Worm (Caenorhabditis elegans) whole organism, young adult: ENCODE measurements around the gene F35C11.5.

Source experiments
- B0035.1 ChIP-seq: sonication (generic microtip); optimal IDR thresholded peaks from 2 replicates; lab custom pipeline; 2016; ENCODE audit warnings: missing genetic modification characterization, mild to moderate bottlenecking, missing compliant biosample characterization, missing genotype, missing genetic modification reagents
- B0261.1 ChIP-seq: sonication (generic microtip); optimal IDR thresholded peaks from 2 replicates; lab custom pipeline; 2016; ENCODE audit warnings: mild to moderate bottlenecking, missing genetic modification characterization, moderate library complexity, missing compliant biosample characterization
- B0336.3 ChIP-seq: fragments of 200-800 bp; sonication (Bioruptor generic); IDR thresholded peaks from 2 replicates; pipeline ENCODE4 v1.3.6; 2022; ENCODE audit warnings: missing genetic modification characterization, missing compliant biosample characterization
- D2030.7 ChIP-seq: fragments of 200-800 bp; sonication (Bioruptor generic); IDR thresholded peaks from 2 replicates; pipeline ENCODE4 v1.3.6; 2022; ENCODE audit warnings: missing genetic modification reagents, missing genetic modification characterization, missing compliant biosample characterization
- F23B12.7 ChIP-seq: sonication (generic microtip); optimal IDR thresholded peaks from 2 replicates; lab custom pipeline; 2017; ENCODE audit warnings: missing genetic modification characterization, mild to moderate bottlenecking, missing compliant biosample characterization, antibody characterized with exemption, moderate library complexity; ENCODE audit not compliant: insufficient read depth
- F33H1.4 ChIP-seq: fragments of 200-800 bp; sonication (Bioruptor generic); IDR thresholded peaks from 2 replicates; pipeline ENCODE4 v1.3.6; 2022; ENCODE audit warnings: missing genetic modification reagents, missing genetic modification characterization, missing compliant biosample characterization
- F55B11.4 ChIP-seq: sonication (generic microtip); optimal IDR thresholded peaks from 2 replicates; lab custom pipeline; 2016; ENCODE audit warnings: missing compliant biosample characterization, missing genetic modification characterization, borderline replicate concordance; ENCODE audit not compliant: insufficient read depth
- F57A8.1 ChIP-seq: fragments of 200-800 bp; sonication (Bioruptor generic); optimal IDR thresholded peaks from 2 replicates; lab custom pipeline; 2018; ENCODE audit warnings: mild to moderate bottlenecking, missing genetic modification characterization, moderate library complexity, missing compliant biosample characterization
- Y56A3A.18 ChIP-seq: fragments of 200-800 bp; sonication (Bioruptor generic); IDR thresholded peaks from 2 replicates; pipeline ENCODE4 v1.3.6; 2022; ENCODE audit warnings: missing genetic modification reagents, missing genetic modification characterization, missing compliant biosample characterization
- Y95B8A.8 ChIP-seq: fragments of 200-800 bp; sonication (Bioruptor generic); IDR thresholded peaks from 2 replicates; pipeline ENCODE4 v1.3.6; 2022; ENCODE audit warnings: missing genetic modification reagents, missing genetic modification characterization, missing compliant biosample characterization
- akir-1 ChIP-seq: fragments of 200-800 bp; sonication (Bioruptor generic); optimal IDR thresholded peaks from 2 replicates; lab custom pipeline; 2018; ENCODE audit warnings: mild to moderate bottlenecking, missing genetic modification characterization, moderate library complexity, missing compliant biosample characterization
- attf-6 ChIP-seq: fragments of 200-800 bp; sonication (Bioruptor generic); IDR thresholded peaks from 2 replicates; pipeline ENCODE4 v1.3.6; 2022; ENCODE audit warnings: missing genetic modification reagents, missing genetic modification characterization, missing compliant biosample characterization
- bed-1 ChIP-seq: fragments of 200-800 bp; sonication (Bioruptor generic); IDR thresholded peaks from 2 replicates; pipeline ENCODE4 v1.3.6; 2022; ENCODE audit warnings: missing genetic modification reagents, missing genetic modification characterization, missing compliant biosample characterization
- bed-2 ChIP-seq: fragments of 200-800 bp; sonication (Bioruptor generic); IDR thresholded peaks from 2 replicates; pipeline ENCODE4 v1.3.6; 2022; ENCODE audit warnings: missing genetic modification reagents, missing genetic modification characterization, missing compliant biosample characterization
- cebp-2 ChIP-seq: fragments of 200-800 bp; sonication (Bioruptor generic); IDR thresholded peaks from 2 replicates; pipeline ENCODE4 v1.3.6; 2022; ENCODE audit warnings: missing genetic modification characterization, missing compliant biosample characterization
- ceh-40 ChIP-seq: fragments of 200-800 bp; sonication (Bioruptor generic); IDR thresholded peaks from 2 replicates; pipeline ENCODE4 v1.3.6; 2022; ENCODE audit warnings: missing genetic modification characterization, missing compliant biosample characterization
- chd-7 ChIP-seq: sonication (generic microtip); optimal IDR thresholded peaks from 2 replicates; lab custom pipeline; 2016; ENCODE audit warnings: mild to moderate bottlenecking, missing genetic modification characterization, moderate library complexity, missing compliant biosample characterization
- dpl-1 ChIP-seq: fragments of 150-350 bp; optimal IDR thresholded peaks from 2 replicates; lab custom pipeline; 2014; ENCODE audit warnings: missing biosample characterization, missing genetic modification reagents, missing genetic modification characterization
- ets-4 ChIP-seq: fragments of 200-800 bp; sonication (Bioruptor generic); optimal IDR thresholded peaks from 2 replicates; lab custom pipeline; 2018; ENCODE audit warnings: mild to moderate bottlenecking, missing genetic modification characterization, missing compliant biosample characterization
- fkh-3 ChIP-seq: sonication (generic microtip); optimal IDR thresholded peaks from 2 replicates; lab custom pipeline; 2016; ENCODE audit warnings: mild to moderate bottlenecking, missing genetic modification characterization, missing compliant biosample characterization
- him-1 ChIP-seq: sonication (generic microtip); optimal IDR thresholded peaks from 2 replicates; lab custom pipeline; 2016; ENCODE audit warnings: missing genotype, missing genetic modification reagents, missing genetic modification characterization, missing compliant biosample characterization
- hmg-1.2 ChIP-seq: fragments of 200-800 bp; sonication (Bioruptor generic); IDR thresholded peaks from 2 replicates; pipeline ENCODE4 v1.3.6; 2022; ENCODE audit warnings: missing genetic modification reagents, missing genetic modification characterization, missing compliant biosample characterization
- hmg-20 ChIP-seq: fragments of 200-800 bp; sonication (Bioruptor generic); IDR thresholded peaks from 2 replicates; pipeline ENCODE4 v1.3.6; 2022; ENCODE audit warnings: missing genetic modification reagents, missing genetic modification characterization, missing compliant biosample characterization
- hrde-1 ChIP-seq: sonication (generic microtip); optimal IDR thresholded peaks from 2 replicates; lab custom pipeline; 2016; ENCODE audit warnings: missing genetic modification characterization, mild to moderate bottlenecking, missing compliant biosample characterization, moderate library complexity, missing genotype, missing genetic modification reagents, borderline replicate concordance
- lag-1 ChIP-seq: fragments of 200-800 bp; sonication (Bioruptor generic); IDR thresholded peaks from 2 replicates; pipeline ENCODE4 v1.3.6; 2022; ENCODE audit warnings: missing genetic modification reagents, missing genetic modification characterization, missing compliant biosample characterization
- lin-54 ChIP-seq: fragments of 200-800 bp; sonication (Bioruptor generic); optimal IDR thresholded peaks from 2 replicates; lab custom pipeline; 2018; ENCODE audit warnings: mild to moderate bottlenecking, missing genetic modification characterization, missing compliant biosample characterization
- lir-1 ChIP-seq: fragments of 200-800 bp; sonication (Bioruptor generic); conservative IDR thresholded peaks from 2 replicates; pipeline ENCODE4 v1.3.6; 2022; ENCODE audit warnings: missing genetic modification reagents, missing genetic modification characterization, missing compliant biosample characterization
- lsl-1 ChIP-seq: fragments of 200-800 bp; sonication (Bioruptor generic); optimal IDR thresholded peaks from 2 replicates; lab custom pipeline; 2018; ENCODE audit warnings: mild to moderate bottlenecking, missing genetic modification characterization, moderate library complexity, missing compliant biosample characterization
- lsy-27 ChIP-seq: sonication (generic microtip); optimal IDR thresholded peaks from 2 replicates; lab custom pipeline; 2017; ENCODE audit warnings: missing genetic modification characterization, mild to moderate bottlenecking, missing compliant biosample characterization, antibody characterized with exemption, missing genotype, borderline replicate concordance; ENCODE audit not compliant: insufficient read depth
- madf-10 ChIP-seq: sonication (generic microtip); optimal IDR thresholded peaks from 2 replicates; lab custom pipeline; 2016; ENCODE audit warnings: mild to moderate bottlenecking, missing genetic modification characterization, missing compliant biosample characterization
- madf-6 ChIP-seq: fragments of 200-800 bp; sonication (Bioruptor generic); IDR thresholded peaks from 2 replicates; pipeline ENCODE4 v1.3.6; 2022; ENCODE audit warnings: missing genetic modification reagents, missing genetic modification characterization, missing compliant biosample characterization
- mcd-1 ChIP-seq: fragments of 200-800 bp; sonication (Bioruptor generic); IDR thresholded peaks from 2 replicates; pipeline ENCODE4 v1.3.6; 2022; ENCODE audit warnings: missing genetic modification reagents, missing genetic modification characterization, missing compliant biosample characterization
- nfya-1 ChIP-seq: sonication (generic microtip); optimal IDR thresholded peaks from 2 replicates; lab custom pipeline; 2017; ENCODE audit warnings: antibody characterized with exemption, missing compliant biosample characterization, missing genetic modification characterization, borderline replicate concordance; ENCODE audit not compliant: insufficient read depth
- nhr-120 ChIP-seq: fragments of 200-800 bp; sonication (Bioruptor generic); IDR thresholded peaks from 2 replicates; pipeline ENCODE4 v1.3.6; 2022; ENCODE audit warnings: missing genetic modification characterization, missing compliant biosample characterization
- pbrm-1 ChIP-seq: fragments of 200-800 bp; sonication (Bioruptor generic); IDR thresholded peaks from 2 replicates; pipeline ENCODE4 v1.3.6; 2022; ENCODE audit warnings: missing genetic modification reagents, missing genetic modification characterization, missing compliant biosample characterization
- pha-4 ChIP-seq: fragments of 150-350 bp; sonication (generic microtip); optimal IDR thresholded peaks from 2 replicates; lab custom pipeline; 2014; ENCODE audit warnings: missing biosample characterization, missing genetic modification reagents, missing genetic modification characterization
- sdz-38 ChIP-seq: sonication (generic microtip); optimal IDR thresholded peaks from 2 replicates; lab custom pipeline; 2016; ENCODE audit warnings: missing genotype, missing genetic modification characterization, missing compliant biosample characterization
- snpc-1.1 ChIP-seq: sonication (generic microtip); optimal IDR thresholded peaks from 2 replicates; lab custom pipeline; 2017; ENCODE audit warnings: missing genetic modification characterization, mild to moderate bottlenecking, missing compliant biosample characterization, antibody characterized with exemption, moderate library complexity, missing genotype, missing genetic modification reagents; ENCODE audit not compliant: insufficient read depth
- snpc-4 ChIP-seq, 5 experiments: fragments of 150-350 bp in 1 of 5; sonication (generic microtip) in 4 of 5; optimal IDR thresholded peaks; 2 replicates each; lab custom pipeline; 2014 to 2018; ENCODE audit warnings: missing genetic modification characterization in 5 of 5, missing biosample characterization in 3 of 5, antibody characterized with exemption in 2 of 5, mild to moderate bottlenecking in 2 of 5, missing compliant biosample characterization in 2 of 5, missing genotype in 2 of 5, moderate library complexity in 2 of 5, missing genetic modification reagents in 1 of 5
- somi-1 ChIP-seq: fragments of 200-800 bp; sonication (Bioruptor generic); optimal IDR thresholded peaks from 2 replicates; lab custom pipeline; 2018; ENCODE audit warnings: mild to moderate bottlenecking, missing genetic modification characterization, missing compliant biosample characterization
- zfh-2 ChIP-seq: fragments of 200-800 bp; sonication (Bioruptor generic); conservative IDR thresholded peaks from 2 replicates; pipeline ENCODE4 v1.3.6; 2022; ENCODE audit warnings: missing genetic modification reagents, missing genetic modification characterization, missing compliant biosample characterization
- ztf-18 ChIP-seq: sonication (generic microtip); optimal IDR thresholded peaks from 2 replicates; lab custom pipeline; 2016; ENCODE audit warnings: missing genotype, mild to moderate bottlenecking, missing genetic modification characterization, missing compliant biosample characterization
- ztf-6 ChIP-seq: fragments of 200-800 bp; sonication (Bioruptor generic); IDR thresholded peaks from 2 replicates; pipeline ENCODE4 v1.3.6; 2022; ENCODE audit warnings: missing genetic modification reagents, missing genetic modification characterization, missing compliant biosample characterization

Gene F35C11.5

DNA sequence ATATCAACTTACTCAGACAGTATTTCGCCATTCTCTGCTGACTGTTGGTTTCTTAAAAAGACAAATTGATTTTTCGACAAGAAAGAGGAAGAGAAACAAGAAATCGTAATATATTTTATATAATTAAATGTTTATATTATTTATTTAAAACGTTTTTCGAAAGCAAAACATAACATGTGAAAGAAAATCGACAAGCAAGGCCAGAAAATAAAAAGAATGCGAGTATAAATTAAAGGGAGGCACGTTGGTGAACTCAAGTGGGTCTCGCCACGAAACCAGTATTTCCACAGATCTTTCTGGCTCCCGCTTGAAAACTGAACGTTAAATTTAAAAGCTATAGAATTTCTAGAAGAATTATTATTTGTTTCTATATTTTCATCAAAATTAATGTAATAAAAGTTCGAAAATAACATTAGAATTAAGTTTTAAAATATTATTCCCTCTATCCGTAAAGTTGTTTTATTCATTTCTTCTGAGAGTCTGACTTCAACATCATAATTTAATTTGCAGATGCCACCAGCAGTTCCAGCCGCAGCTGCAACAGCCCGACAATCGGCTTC, 29.7 kb downstream of the F35C11.5 start, which contains the start of the genes nst-1 and cct-4 (continued):
- peak; percentile 75 for TF ChIP-seq F33H1.4 (GFP tag; lab: Robert Waterston, UW)
- no peak for TF ChIP-seq ets-4 (GFP tag; lab: Kevin White, UChicago)
- TF ChIP-seq hmg-1.2 (GFP tag; lab: Robert Waterston, UW), result no peak
- no peak for TF ChIP-seq Y95B8A.8 (GFP tag; lab: Robert Waterston, UW)
- TF ChIP-seq F23B12.7 (tag; lab: Kevin White, UChicago), result peak; percentile 11
- TF ChIP-seq dpl-1 (GFP tag; lab: Kevin White, UChicago), result peak; percentile 61
- no peak for TF ChIP-seq bed-2 (GFP tag; lab: Robert Waterston, UW)
- no peak for TF ChIP-seq D2030.7 (GFP tag; lab: Robert Waterston, UW)
- no peak for TF ChIP-seq F55B11.4 (tag; lab: Kevin White, UChicago)
- no peak for TF ChIP-seq ceh-40
- no peak for TF ChIP-seq him-1 (tag; lab: Kevin White, UChicago)
- TF ChIP-seq sdz-38 (tag; lab: Kevin White, UChicago), result no peak
- TF ChIP-seq nfya-1 (tag; lab: Kevin White, UChicago), result no peak
- TF ChIP-seq zfh-2 (GFP tag; lab: Robert Waterston, UW), result no peak
- no peak for TF ChIP-seq ztf-6 (GFP tag; lab: Robert Waterston, UW)
- TF ChIP-seq fkh-3 (tag; lab: Kevin White, UChicago), result no peak
- no peak for TF ChIP-seq somi-1 (GFP tag; lab: Kevin White, UChicago)
- TF ChIP-seq akir-1 (GFP tag; lab: Kevin White, UChicago), result no peak
- no peak for TF ChIP-seq lin-54 (GFP tag; lab: Kevin White, UChicago)
- no peak for TF ChIP-seq ztf-18 (tag; lab: Kevin White, UChicago)
- TF ChIP-seq lir-1 (GFP tag; lab: Robert Waterston, UW), result no peak
- TF ChIP-seq mcd-1 (GFP tag; lab: Robert Waterston, UW), result no peak
- no peak for TF ChIP-seq hmg-20 (GFP tag; lab: Robert Waterston, UW)
- TF ChIP-seq madf-10 (tag; lab: Kevin White, UChicago), result no peak
- TF ChIP-seq bed-1 (GFP tag; lab: Robert Waterston, UW), result no peak
- peak; percentile 3 for TF ChIP-seq lsl-1
- TF ChIP-seq madf-6, result peak; percentile 60; the same call in 1 of the 2 replicates
- TF ChIP-seq lag-1 (GFP tag; lab: Robert Waterston, UW), result no peak
- TF ChIP-seq pha-4, result no peak
- TF ChIP-seq chd-7 (tag; lab: Kevin White, UChicago), result no peak
- no peak for TF ChIP-seq B0261.1 (tag; lab: Kevin White, UChicago)
- no peak for TF ChIP-seq F57A8.1 (GFP tag; lab: Kevin White, UChicago)
- no peak for TF ChIP-seq hrde-1 (tag; lab: Kevin White, UChicago)
- no peak for TF ChIP-seq lsy-27
- TF ChIP-seq nhr-120, result no peak
- no peak for TF ChIP-seq B0035.1 (tag; lab: Kevin White, UChicago)
- TF ChIP-seq, all 124 proteins: peak for 9

DNA sequence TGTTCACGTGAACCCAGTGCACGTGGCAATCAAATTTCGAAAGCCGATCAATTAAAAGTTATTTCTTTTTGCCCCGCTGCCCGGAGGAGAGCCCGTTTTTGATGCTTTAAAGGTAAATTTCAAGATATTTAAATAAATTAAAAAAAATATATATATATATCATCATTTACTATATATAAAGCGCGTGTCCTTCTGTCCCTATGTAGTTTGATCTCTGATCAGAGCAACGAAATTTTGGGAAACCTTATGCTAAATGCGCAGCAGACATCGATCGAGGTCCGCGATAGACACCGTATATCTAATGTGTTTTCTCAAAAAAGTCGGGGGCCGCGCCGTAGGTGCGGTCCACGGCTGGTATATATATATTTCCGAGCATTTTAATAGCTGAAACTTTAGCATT, 32.3 kb downstream of the F35C11.5 start:
- TF ChIP-seq pbrm-1 (GFP tag; lab: Robert Waterston, UW) (peak; percentile 69), B0336.3 (GFP tag; lab: Robert Waterston, UW) (0 out of 2 replicates have a peak, but pooled peaks have one; percentile 6), snpc-1.1 (tag; lab: Kevin White, UChicago) (peak; percentile 80), attf-6 (GFP tag; lab: Robert Waterston, UW) (peak; percentile 80; the same call in 1 of the 2 replicates), snpc-4 (GFP tag; optimal IDR thresholded peaks at IDR 0.05; lab: Kevin White, UChicago) (peak; percentile 33), snpc-4 (tag; optimal IDR thresholded peaks at IDR 0.05; lab: Kevin White, UChicago) (peak in 3 of 4 experiments; percentile 40 to 91 (median 89)), madf-6 (0 out of 2 replicates have a peak, but pooled peaks have one; percentile 10), mcd-1 (GFP tag; lab: Robert Waterston, UW) (0 out of 2 replicates have a peak, but pooled peaks have one; percentile 17), cebp-2 (GFP tag; lab: Robert Waterston, UW) (0 out of 2 replicates have a peak, but pooled peaks have one; percentile 19), Y56A3A.18 (GFP tag; lab: Robert Waterston, UW) (0 out of 2 replicates have a peak, but pooled peaks have one; percentile 30)
